Worm (Caenorhabditis elegans): ENCODE measurements around the gene F35G12.12.
A peak's percentile ranks its signal among the peaks of the same experiment; 100 is the strongest.

The F35G12.12 gene

ce11 chrIII:4600139-4600762 is 18.7 kb downstream of the F35G12.12 start, which contains the start of gene mab-21 (continued):
- TF ChIP-seq lin-39 (tag; optimal IDR thresholded peaks at IDR 0.05) (no peak), nhr-20 (tag; optimal IDR thresholded peaks at IDR 0.05) (peak; percentile 9), pag-3 (tag; optimal IDR thresholded peaks at IDR 0.05; ENCODE audit: borderline replicate concordance, insufficient read depth) (no peak), pax-3 (tag; optimal IDR thresholded peaks at IDR 0.05) (no peak), hlh-17 (GFP tag; optimal IDR thresholded peaks at IDR 0.05; ENCODE audit: borderline replicate concordance) (no peak), sup-37 (GFP tag; optimal IDR thresholded peaks at IDR 0.05) (no peak), irx-1 (tag; optimal IDR thresholded peaks at IDR 0.05) (no peak), C04F5.9 (tag; optimal IDR thresholded peaks at IDR 0.05) (no peak), unc-86 (tag; optimal IDR thresholded peaks at IDR 0.05) (no peak), C34B4.2 (tag; optimal IDR thresholded peaks at IDR 0.05) (no peak), ceh-8 (GFP tag; optimal IDR thresholded peaks at IDR 0.05) (no peak), jun-1 (tag; optimal IDR thresholded peaks at IDR 0.05) (no peak), rnt-1 (tag; optimal IDR thresholded peaks at IDR 0.05) (peak; percentile 47), snu-23 (GFP tag; optimal IDR thresholded peaks at IDR 0.05) (peak; percentile 22), snpc-4 (tag; optimal IDR thresholded peaks at IDR 0.05) (no peak), zip-4 (GFP tag; optimal IDR thresholded peaks at IDR 0.05) (no peak), ets-5 (GFP tag; IDR thresholded peaks at IDR 0.05) (no peak), ceh-63 (GFP tag; optimal IDR thresholded peaks at IDR 0.05) (no peak), lin-15B (tag; optimal IDR thresholded peaks at IDR 0.05) (no peak), sox-4 (tag; optimal IDR thresholded peaks at IDR 0.05) (no peak), mep-1 (tag; optimal IDR thresholded peaks at IDR 0.05) (no peak), Y116A8C.19 (tag; optimal IDR thresholded peaks at IDR 0.05; ENCODE audit: borderline replicate concordance) (no peak), ztf-4 (tag; optimal IDR thresholded peaks at IDR 0.05) (peak; percentile 32), nhr-84 (tag; optimal IDR thresholded peaks at IDR 0.05) (no peak), swsn-7 (tag; optimal IDR thresholded peaks at IDR 0.05) (no peak), tbx-2 (tag; optimal IDR thresholded peaks at IDR 0.05) (no peak), egl-27 (tag; optimal IDR thresholded peaks at IDR 0.05) (no peak), tlp-1 (tag; optimal IDR thresholded peaks at IDR 0.05) (no peak), ceh-90 (tag; optimal IDR thresholded peaks at IDR 0.05) (no peak), fkh-8 (tag; optimal IDR thresholded peaks at IDR 0.05) (no peak), pqm-1 (tag; optimal IDR thresholded peaks at IDR 0.05) (no peak), unc-30 (tag; optimal IDR thresholded peaks at IDR 0.05) (no peak), nhr-237 (tag; optimal IDR thresholded peaks at IDR 0.05) (no peak), nhr-11 (tag; optimal IDR thresholded peaks at IDR 0.05) (no peak), alr-1 (tag; optimal IDR thresholded peaks at IDR 0.05; ENCODE audit: borderline replicate concordance) (no peak), nhr-12 (tag; optimal IDR thresholded peaks at IDR 0.05) (no peak), xbp-1 (tag; optimal IDR thresholded peaks at IDR 0.05) (no peak), lin-14 (GFP tag; optimal IDR thresholded peaks at IDR 0.05) (peak; percentile 71), lsy-2 (tag; optimal IDR thresholded peaks at IDR 0.05) (peak in 1 of 2 experiments; percentile 23), fkh-4 (tag; optimal IDR thresholded peaks at IDR 0.05; ENCODE audit: borderline replicate concordance) (no peak), ztf-11 (tag; optimal IDR thresholded peaks at IDR 0.05) (no peak), fkh-10 (GFP tag; optimal IDR thresholded peaks at IDR 0.05) (no peak), lin-13 (GFP tag; optimal IDR thresholded peaks at IDR 0.05) (no peak), elt-2 (tag; optimal IDR thresholded peaks at IDR 0.05) (no peak), C16A3.4 (tag; optimal IDR thresholded peaks at IDR 0.05) (no peak), ces-1 (GFP tag; optimal IDR thresholded peaks at IDR 0.05) (no peak), ceh-82 (tag; optimal IDR thresholded peaks at IDR 0.05) (no peak), isw-1 (GFP tag; IDR thresholded peaks at IDR 0.05) (no peak), blmp-1 (tag; optimal IDR thresholded peaks at IDR 0.05) (no peak)
